Worm (Caenorhabditis elegans) whole organism, L1 larva: ENCODE results near the gene C39D10.2.

Source experiments
- F16B12.6 ChIP-seq: fragments of 150-350 bp; optimal IDR thresholded peaks from 2 replicates; lab custom pipeline; 2014; ENCODE audit warnings: missing biosample characterization, missing genetic modification characterization
- Y116A8C.19 ChIP-seq: sonication (generic microtip); optimal IDR thresholded peaks from 2 replicates; lab custom pipeline; 2016; ENCODE audit warnings: missing compliant biosample characterization, missing genetic modification characterization, borderline replicate concordance
- ama-1 ChIP-seq: fragments of 150-350 bp; optimal IDR thresholded peaks from 2 replicates; lab custom pipeline; 2014
- blmp-1 ChIP-seq: fragments of 150-350 bp; optimal IDR thresholded peaks from 2 replicates; lab custom pipeline; 2014; ENCODE audit warnings: missing biosample characterization, missing genetic modification characterization
- ceh-63 ChIP-seq: fragments of 200-800 bp; sonication (Bioruptor generic); optimal IDR thresholded peaks from 2 replicates; lab custom pipeline; 2018; ENCODE audit warnings: mild to moderate bottlenecking, missing genetic modification characterization, missing compliant biosample characterization
- ceh-82 ChIP-seq, 3 experiments: fragments of 150-350 bp in 1 of 3; sonication (generic microtip) in 2 of 3; optimal IDR thresholded peaks; 2 replicates each; lab custom pipeline; 2014 to 2017; ENCODE audit warnings: missing biosample characterization in 3 of 3, missing genetic modification characterization in 3 of 3
- ceh-90 ChIP-seq: sonication (generic microtip); optimal IDR thresholded peaks from 2 replicates; lab custom pipeline; 2016; ENCODE audit warnings: missing genetic modification characterization, missing compliant biosample characterization
- ces-1 ChIP-seq: fragments of 150-350 bp; optimal IDR thresholded peaks from 2 replicates; lab custom pipeline; 2014; ENCODE audit warnings: missing biosample characterization, missing genetic modification reagents, missing genetic modification characterization
- dsc-1 ChIP-seq: sonication (generic microtip); optimal IDR thresholded peaks from 2 replicates; lab custom pipeline; 2016; ENCODE audit warnings: mild to moderate bottlenecking, missing genetic modification characterization, missing compliant biosample characterization
- efl-1 ChIP-seq, 4 experiments: fragments of 150-350 bp; optimal IDR thresholded peaks in 3 of 4; peaks in 1 of 4; 1 replicate in 1 of 4; 2 replicates in 3 of 4; lab custom pipeline; 2014; ENCODE audit warnings: missing biosample characterization in 2 of 4, missing genetic modification characterization in 2 of 4, missing genetic modification reagents in 2 of 4
- ets-5 ChIP-seq: fragments of 200-800 bp; sonication (Bioruptor generic); IDR thresholded peaks from 2 replicates; pipeline ENCODE4 v1.3.6; 2022; ENCODE audit warnings: missing genetic modification characterization, missing compliant biosample characterization
- fkh-4 ChIP-seq: sonication (generic microtip); optimal IDR thresholded peaks from 2 replicates; lab custom pipeline; 2016; ENCODE audit warnings: missing compliant biosample characterization, missing genetic modification characterization, borderline replicate concordance
- fkh-8 ChIP-seq: sonication (generic microtip); optimal IDR thresholded peaks from 2 replicates; lab custom pipeline; 2016; ENCODE audit warnings: mild to moderate bottlenecking, missing genetic modification characterization, missing compliant biosample characterization
- hlh-4 ChIP-seq: sonication (generic microtip); optimal IDR thresholded peaks from 2 replicates; lab custom pipeline; 2016; ENCODE audit warnings: mild to moderate bottlenecking, missing genetic modification characterization, missing compliant biosample characterization
- jun-1 ChIP-seq: fragments of 150-350 bp; optimal IDR thresholded peaks from 2 replicates; lab custom pipeline; 2014; ENCODE audit warnings: missing biosample characterization, missing genetic modification reagents, missing genetic modification characterization
- lin-14 ChIP-seq: fragments of 200-800 bp; sonication (Bioruptor generic); optimal IDR thresholded peaks from 2 replicates; lab custom pipeline; 2018; ENCODE audit warnings: mild to moderate bottlenecking, missing genetic modification characterization, moderate library complexity, missing compliant biosample characterization
- lin-15B ChIP-seq: fragments of 150-350 bp; sonication (generic microtip); optimal IDR thresholded peaks from 3 replicates; lab custom pipeline; 2014; ENCODE audit warnings: missing biosample characterization, missing genetic modification characterization
- lir-3 ChIP-seq: sonication (generic microtip); optimal IDR thresholded peaks from 2 replicates; lab custom pipeline; 2016; ENCODE audit warnings: mild to moderate bottlenecking, missing genetic modification characterization, moderate library complexity, missing compliant biosample characterization; ENCODE audit not compliant: poor library complexity
- lsy-2 ChIP-seq, 2 experiments: fragments of 150-350 bp; optimal IDR thresholded peaks; 2 replicates each; lab custom pipeline; 2014; ENCODE audit warnings: missing biosample characterization in 2 of 2, missing genetic modification characterization in 2 of 2
- mdl-1 ChIP-seq, 2 experiments: fragments of 150-350 bp; optimal IDR thresholded peaks; 2 replicates each; lab custom pipeline; 2014 to 2017; ENCODE audit warnings: missing biosample characterization in 2 of 2, missing genetic modification characterization in 2 of 2, inconsistent platforms in 1 of 2
- mef-2 ChIP-seq: fragments of 150-350 bp; optimal IDR thresholded peaks from 2 replicates; lab custom pipeline; 2014; ENCODE audit warnings: missing biosample characterization, missing genetic modification characterization
- mep-1 ChIP-seq: fragments of 150-350 bp; optimal IDR thresholded peaks from 2 replicates; lab custom pipeline; 2014; ENCODE audit warnings: missing biosample characterization, missing genetic modification characterization
- nhr-12 ChIP-seq: sonication (generic microtip); optimal IDR thresholded peaks from 2 replicates; lab custom pipeline; 2017; ENCODE audit warnings: missing biosample characterization, missing genetic modification characterization
- nhr-47 ChIP-seq: sonication (generic microtip); optimal IDR thresholded peaks from 2 replicates; lab custom pipeline; 2016; ENCODE audit warnings: mild to moderate bottlenecking, missing genetic modification characterization, moderate library complexity, missing compliant biosample characterization
- nhr-71 ChIP-seq: sonication (generic microtip); optimal IDR thresholded peaks from 2 replicates; lab custom pipeline; 2016; ENCODE audit warnings: mild to moderate bottlenecking, missing genetic modification characterization, moderate library complexity, missing compliant biosample characterization
- nhr-76 ChIP-seq: sonication (generic microtip); optimal IDR thresholded peaks from 2 replicates; lab custom pipeline; 2017; ENCODE audit warnings: missing biosample characterization, missing genetic modification characterization
- nhr-84 ChIP-seq: sonication (generic microtip); optimal IDR thresholded peaks from 2 replicates; lab custom pipeline; 2017; ENCODE audit warnings: missing biosample characterization, missing genetic modification characterization
- pax-3 ChIP-seq: fragments of 200-800 bp; sonication (Bioruptor generic); optimal IDR thresholded peaks from 2 replicates; lab custom pipeline; 2018; ENCODE audit warnings: mild to moderate bottlenecking, missing genetic modification characterization, moderate library complexity, missing compliant biosample characterization
- rnt-1 ChIP-seq: sonication (generic microtip); optimal IDR thresholded peaks from 2 replicates; lab custom pipeline; 2016; ENCODE audit warnings: mild to moderate bottlenecking, missing genetic modification characterization, moderate library complexity, missing compliant biosample characterization
- sox-4 ChIP-seq: sonication (generic microtip); optimal IDR thresholded peaks from 2 replicates; lab custom pipeline; 2016; ENCODE audit warnings: missing genetic modification characterization, missing compliant biosample characterization
- unc-130 ChIP-seq: fragments of 150-350 bp; optimal IDR thresholded peaks from 2 replicates; lab custom pipeline; 2017; ENCODE audit warnings: missing biosample characterization, missing genetic modification characterization, inconsistent platforms
- unc-30 ChIP-seq: sonication (generic microtip); optimal IDR thresholded peaks from 2 replicates; lab custom pipeline; 2017; ENCODE audit warnings: missing biosample characterization, missing genetic modification characterization
- unc-62 ChIP-seq: fragments of 150-350 bp; optimal IDR thresholded peaks from 2 replicates; lab custom pipeline; 2014; ENCODE audit warnings: missing biosample characterization, missing genetic modification reagents, missing genetic modification characterization
- unc-98 ChIP-seq: fragments of 200-800 bp; sonication (Bioruptor generic); IDR thresholded peaks from 2 replicates; pipeline ENCODE4 v1.3.6; 2022; ENCODE audit warnings: missing genetic modification characterization, missing compliant biosample characterization
- zag-1 ChIP-seq: fragments of 150-350 bp; optimal IDR thresholded peaks from 2 replicates; lab custom pipeline; 2014; ENCODE audit warnings: missing biosample characterization, missing genetic modification characterization

Gene C39D10.2

ce11 chrX:7883994-7884393, 5.0 kb upstream of the C39D10.2 start, which contains the start of gene pcyt-2.2:
Gene pcyt-2.2, plus strand, starts transcription at chrX:7884294.
- no peak for TF ChIP-seq mef-2 (tag; lab: Kevin White, UChicago)
- peak; percentile 24 for TF ChIP-seq lin-14 (GFP tag; lab: Kevin White, UChicago)

- TF ChIP-seq Y116A8C.19 (tag; lab: Kevin White, UChicago) (no peak), fkh-8 (peak; percentile 35), nhr-47 (tag; lab: Kevin White, UChicago) (peak; percentile 42), jun-1 (tag; lab: Kevin White, UChicago) (no peak), nhr-71 (peak; percentile 46), hlh-4 (peak; percentile 99)
Observed at ce11 chrX:7886200-7886599, 2.8 kb upstream of the C39D10.2 start.

- TF ChIP-seq zag-1 (tag; lab: Kevin White, UChicago): no peak
- no peak for TF ChIP-seq dsc-1 (tag; lab: Kevin White, UChicago)
- no peak for TF ChIP-seq blmp-1
- TF ChIP-seq pax-3 (tag; lab: Kevin White, UChicago): no peak
- TF ChIP-seq ama-1 (lab: Kevin White, UChicago): no peak
- no peak for TF ChIP-seq ceh-90 (tag; lab: Kevin White, UChicago)
- TF ChIP-seq unc-62 (GFP tag; lab: Kevin White, UChicago): no peak
- no peak for TF ChIP-seq sox-4
- no peak for TF ChIP-seq ceh-63 (GFP tag; lab: Kevin White, UChicago)
- TF ChIP-seq lin-15B: no peak
Observed at ce11 chrX:7892296-7892695, 3.3 kb downstream of the C39D10.2 start, which contains the start of gene C39D10.5. Gene C39D10.5, minus strand, starts transcription at chrX:7892396.

ce11 chrX:7897690-7898089, 8.7 kb downstream of the C39D10.2 start, which contains the start of gene latd-1:
Gene latd-1, minus strand, starts transcription at chrX:7897790.
- TF ChIP-seq ama-1 (lab: Kevin White, UChicago): no peak
- TF ChIP-seq ets-5 (GFP tag; lab: Robert Waterston, UW): no peak
- no peak for TF ChIP-seq nhr-76
- TF ChIP-seq ceh-82 (tag; optimal IDR thresholded peaks at IDR 0.05; lab: Kevin White, UChicago): no peak
- no peak for TF ChIP-seq pax-3 (tag; lab: Kevin White, UChicago)
- no peak for TF ChIP-seq rnt-1 (tag; lab: Kevin White, UChicago)
- no peak for TF ChIP-seq ces-1 (GFP tag; lab: Kevin White, UChicago)
- TF ChIP-seq lin-14 (GFP tag; lab: Kevin White, UChicago): no peak
- no peak for TF ChIP-seq lin-15B
- TF ChIP-seq unc-130 (tag; lab: Kevin White, UChicago): no peak
- TF ChIP-seq mep-1 (tag; lab: Kevin White, UChicago): no peak
- no peak for TF ChIP-seq lir-3 (tag; lab: Kevin White, UChicago)
- no peak for TF ChIP-seq lsy-2 (tag; optimal IDR thresholded peaks at IDR 0.05; lab: Kevin White, UChicago)
- TF ChIP-seq unc-98: no peak
- TF ChIP-seq mdl-1 (tag; optimal IDR thresholded peaks at IDR 0.05; lab: Kevin White, UChicago): no peak
- no peak for TF ChIP-seq nhr-84
- no peak for TF ChIP-seq F16B12.6 (tag; lab: Kevin White, UChicago)
- no peak for TF ChIP-seq unc-30 (tag; lab: Kevin White, UChicago)
- no peak for TF ChIP-seq fkh-4 (tag; lab: Kevin White, UChicago)
- TF ChIP-seq nhr-12: no peak

ce11 chrX:7898131-7898530, 9.1 kb downstream of the C39D10.2 start:
- no peak for TF ChIP-seq efl-1 (optimal IDR thresholded peaks at IDR 0.05; lab: Kevin White, UChicago)
- peak in 1 of 2 experiments; percentile 89 for TF ChIP-seq efl-1 (GFP tag; optimal IDR thresholded peaks at IDR 0.05 in 1 of 2; lab: Kevin White, UChicago)
- no peak for TF ChIP-seq unc-30 (tag; lab: Kevin White, UChicago)
- TF ChIP-seq, all 84 proteins: peak for 1
